Worm (Caenorhabditis elegans) whole organism, L2 larva: ENCODE data around the gene C31B8.16.

Source experiments
- C34F6.9 ChIP-seq: fragments of 150-350 bp; optimal IDR thresholded peaks from 2 replicates; lab custom pipeline; 2014; ENCODE audit warnings: missing biosample characterization, missing genetic modification characterization
- R02D3.7 ChIP-seq: fragments of 150-350 bp; optimal IDR thresholded peaks from 2 replicates; lab custom pipeline; 2014; ENCODE audit warnings: missing biosample characterization, missing genetic modification characterization
- alr-1 ChIP-seq: fragments of 150-350 bp; optimal IDR thresholded peaks from 2 replicates; lab custom pipeline; 2014; ENCODE audit warnings: missing biosample characterization, missing genetic modification characterization
- aly-2 ChIP-seq: fragments of 150-350 bp; optimal IDR thresholded peaks from 2 replicates; lab custom pipeline; 2014; ENCODE audit warnings: missing biosample characterization, missing genetic modification characterization
- ama-1 ChIP-seq: fragments of 150-350 bp; optimal IDR thresholded peaks from 2 replicates; lab custom pipeline; 2018; ENCODE audit warnings: inconsistent platforms
- blmp-1 ChIP-seq: sonication (generic microtip); optimal IDR thresholded peaks from 2 replicates; lab custom pipeline; 2017; ENCODE audit warnings: missing genetic modification characterization, mild to moderate bottlenecking, missing compliant biosample characterization, antibody characterized with exemption, moderate library complexity; ENCODE audit not compliant: insufficient read depth
- ceh-16 ChIP-seq: fragments of 150-350 bp; optimal IDR thresholded peaks from 2 replicates; lab custom pipeline; 2014; ENCODE audit warnings: missing biosample characterization, missing genetic modification characterization
- ceh-82 ChIP-seq: fragments of 150-350 bp; optimal IDR thresholded peaks from 2 replicates; lab custom pipeline; 2014; ENCODE audit warnings: missing biosample characterization, missing genetic modification characterization
- elt-3 ChIP-seq: sonication (generic microtip); optimal IDR thresholded peaks from 2 replicates; lab custom pipeline; 2017; ENCODE audit warnings: missing biosample characterization, missing genetic modification characterization
- fos-1 ChIP-seq: fragments of 150-350 bp; optimal IDR thresholded peaks from 2 replicates; lab custom pipeline; 2014; ENCODE audit warnings: missing biosample characterization, missing genetic modification characterization
- gmeb-1 ChIP-seq: fragments of 150-350 bp; optimal IDR thresholded peaks from 2 replicates; lab custom pipeline; 2014; ENCODE audit warnings: missing biosample characterization, missing genetic modification characterization
- lin-11 ChIP-seq: fragments of 150-350 bp; sonication (generic microtip); optimal IDR thresholded peaks from 2 replicates; lab custom pipeline; 2014; ENCODE audit warnings: missing biosample characterization, missing genetic modification characterization, inconsistent platforms, mixed read lengths
- lin-39 ChIP-seq: fragments of 150-350 bp; optimal IDR thresholded peaks from 2 replicates; lab custom pipeline; 2014; ENCODE audit warnings: missing biosample characterization, missing genetic modification reagents, missing genetic modification characterization
- mbf-1 ChIP-seq: sonication (generic microtip); optimal IDR thresholded peaks from 2 replicates; lab custom pipeline; 2017; ENCODE audit warnings: missing biosample characterization, missing genetic modification characterization
- mdl-1 ChIP-seq, 2 experiments: fragments of 150-350 bp in 1 of 2; sonication (generic microtip) in 1 of 2; optimal IDR thresholded peaks; 2 replicates each; lab custom pipeline; 2017; ENCODE audit warnings: missing biosample characterization in 2 of 2, missing genetic modification characterization in 2 of 2
- nhr-10 ChIP-seq: sonication (generic microtip); optimal IDR thresholded peaks from 2 replicates; lab custom pipeline; 2017; ENCODE audit warnings: missing biosample characterization, missing genetic modification characterization
- nhr-11 ChIP-seq: fragments of 150-350 bp; optimal IDR thresholded peaks from 2 replicates; lab custom pipeline; 2014; ENCODE audit warnings: missing biosample characterization, missing genetic modification characterization
- nhr-12 ChIP-seq: fragments of 150-350 bp; optimal IDR thresholded peaks from 2 replicates; lab custom pipeline; 2014; ENCODE audit warnings: missing biosample characterization, missing genetic modification characterization
- nhr-129 ChIP-seq: fragments of 150-350 bp; optimal IDR thresholded peaks from 2 replicates; lab custom pipeline; 2014; ENCODE audit warnings: missing biosample characterization, missing genetic modification characterization
- nhr-21 ChIP-seq: fragments of 150-350 bp; optimal IDR thresholded peaks from 2 replicates; lab custom pipeline; 2014; ENCODE audit warnings: missing biosample characterization, missing genetic modification characterization
- nhr-23 ChIP-seq: fragments of 150-350 bp; optimal IDR thresholded peaks from 2 replicates; lab custom pipeline; 2014; ENCODE audit warnings: missing biosample characterization, missing genetic modification reagents, missing genetic modification characterization
- nhr-237 ChIP-seq: fragments of 150-350 bp; optimal IDR thresholded peaks from 2 replicates; lab custom pipeline; 2014; ENCODE audit warnings: missing biosample characterization, missing genetic modification characterization
- nhr-25 ChIP-seq: fragments of 150-350 bp; sonication (generic microtip); optimal IDR thresholded peaks from 3 replicates; lab custom pipeline; 2014; ENCODE audit warnings: missing biosample characterization, missing genetic modification characterization
- nhr-6 ChIP-seq: fragments of 150-350 bp; optimal IDR thresholded peaks from 2 replicates; lab custom pipeline; 2014; ENCODE audit warnings: missing biosample characterization, missing genetic modification characterization
- sem-4 ChIP-seq: fragments of 150-350 bp; optimal IDR thresholded peaks from 2 replicates; lab custom pipeline; 2014; ENCODE audit warnings: missing biosample characterization, missing genetic modification reagents, missing genetic modification characterization
- skn-1 ChIP-seq: sonication (generic microtip); optimal IDR thresholded peaks from 2 replicates; lab custom pipeline; 2017; ENCODE audit warnings: missing biosample characterization, missing genetic modification characterization
- sma-9 ChIP-seq, 2 experiments: fragments of 150-350 bp in 1 of 2; sonication (generic microtip) in 1 of 2; optimal IDR thresholded peaks; 2 replicates each; lab custom pipeline; 2014 to 2016; ENCODE audit warnings: missing genetic modification characterization in 2 of 2, mild to moderate bottlenecking in 1 of 2, missing biosample characterization in 1 of 2, missing compliant biosample characterization in 1 of 2, missing genetic modification reagents in 1 of 2, moderate library complexity in 1 of 2
- snpc-4 ChIP-seq: fragments of 150-350 bp; optimal IDR thresholded peaks from 2 replicates; lab custom pipeline; 2014; ENCODE audit warnings: missing biosample characterization, missing genetic modification characterization
- unc-55 ChIP-seq: fragments of 150-350 bp; sonication (generic microtip); optimal IDR thresholded peaks from 3 replicates; lab custom pipeline; 2014; ENCODE audit warnings: missing biosample characterization, missing genetic modification reagents, missing genetic modification characterization
- unc-62 ChIP-seq: fragments of 150-350 bp; optimal IDR thresholded peaks from 2 replicates; lab custom pipeline; 2014; ENCODE audit warnings: missing biosample characterization, missing genetic modification reagents, missing genetic modification characterization
- zag-1 ChIP-seq: fragments of 150-350 bp; optimal IDR thresholded peaks from 2 replicates; lab custom pipeline; 2014; ENCODE audit warnings: missing biosample characterization, missing genetic modification characterization
- ztf-1 ChIP-seq: fragments of 200-800 bp; sonication (Bioruptor generic); conservative IDR thresholded peaks from 2 replicates; pipeline ENCODE4 v1.3.6; 2022; ENCODE audit warnings: missing genetic modification characterization, missing compliant biosample characterization
- ztf-11 ChIP-seq: sonication (generic microtip); optimal IDR thresholded peaks from 2 replicates; lab custom pipeline; 2017; ENCODE audit warnings: missing biosample characterization, missing genetic modification characterization
- ztf-4 ChIP-seq: fragments of 150-350 bp; optimal IDR thresholded peaks from 2 replicates; lab custom pipeline; 2014; ENCODE audit warnings: missing biosample characterization, missing genetic modification characterization

C31B8.16 gene

ce11 chrV:2929753-2930152, at the start of gene C31B8.16:
C31B8.16 (plus strand) TSS chrV:2930053.
- TF ChIP-seq nhr-10 (tag; lab: Kevin White, UChicago) (no peak), lin-11 (tag; lab: Kevin White, UChicago) (no peak), nhr-25 (no peak), alr-1 (tag; lab: Kevin White, UChicago) (no peak), unc-62 (no peak), blmp-1 (no peak), nhr-237 (tag; lab: Kevin White, UChicago) (no peak), nhr-6 (tag; lab: Kevin White, UChicago) (no peak), mdl-1 (tag; optimal IDR thresholded peaks at IDR 0.05; lab: Kevin White, UChicago) (no peak), mbf-1 (tag; lab: Kevin White, UChicago) (no peak), nhr-21 (tag; lab: Kevin White, UChicago) (no peak)

- peak; percentile 31 for TF ChIP-seq gmeb-1
- no peak for TF ChIP-seq sma-9 (GFP tag; optimal IDR thresholded peaks at IDR 0.05; lab: Kevin White, UChicago)
- TF ChIP-seq sma-9 (tag; optimal IDR thresholded peaks at IDR 0.05; lab: Kevin White, UChicago) = no peak
- no peak for TF ChIP-seq zag-1 (tag; lab: Kevin White, UChicago)
- TF ChIP-seq mbf-1 (tag; lab: Kevin White, UChicago) = no peak
- peak; percentile 82 for TF ChIP-seq fos-1 (tag; lab: Kevin White, UChicago)
These were observed 49.5 kb upstream of the C31B8.16 start for ce11 chrV:2880356-2880755.

DNA sequence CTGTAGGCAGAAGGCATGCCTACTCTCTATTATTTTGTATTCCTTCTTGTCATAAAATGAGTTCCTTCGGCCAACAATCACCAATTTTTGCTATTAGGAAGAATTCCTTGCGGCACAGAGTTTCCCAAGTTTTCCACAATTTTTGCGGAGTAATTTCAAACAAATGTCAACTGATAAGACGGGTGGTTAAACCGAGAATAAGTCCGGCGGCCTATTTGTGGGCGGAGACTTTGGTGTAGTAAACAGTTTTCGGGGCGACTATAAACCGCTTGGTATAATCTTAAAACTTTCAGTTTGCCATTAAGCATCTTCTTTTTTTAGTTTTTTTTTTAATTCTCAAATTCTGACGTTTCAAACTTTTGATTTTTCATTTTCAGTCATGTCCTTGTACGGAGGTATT, 48.8 kb upstream of the C31B8.16 start, which contains the start of gene ifc-1:
Gene ifc-1, plus strand, starts transcription at position 378 of the 400 bp plus-strand sequence.
- TF ChIP-seq ztf-1 (no peak), fos-1 (tag; lab: Kevin White, UChicago) (peak; percentile 34)

DNA sequence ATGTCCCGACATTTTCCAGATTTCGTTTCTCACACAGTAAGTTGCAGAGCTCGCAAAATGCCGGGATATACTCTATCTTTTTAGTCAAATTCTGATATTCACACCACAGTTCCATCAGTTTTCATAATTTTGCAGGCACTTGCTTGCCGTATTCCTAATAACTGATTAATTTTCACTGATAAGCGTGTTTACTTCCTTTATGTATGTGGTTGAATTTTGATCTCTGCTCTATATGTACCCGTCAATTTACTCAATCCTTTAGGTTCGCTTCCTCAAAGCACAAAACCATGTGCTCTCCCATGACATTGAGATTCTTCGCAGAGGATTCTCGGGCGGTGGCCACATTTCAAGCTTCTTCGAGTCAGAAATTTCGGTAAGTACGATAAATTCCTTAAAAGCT, 48.3 kb upstream of the C31B8.16 start:
- TF ChIP-seq nhr-11 (tag; lab: Kevin White, UChicago) (no peak), snpc-4 (no peak), C34F6.9 (tag; lab: Kevin White, UChicago) (no peak), ama-1 (lab: Kevin White, UChicago) (no peak), lin-39 (tag; lab: Kevin White, UChicago) (no peak), unc-55 (GFP tag; lab: Kevin White, UChicago) (no peak), sem-4 (tag; lab: Kevin White, UChicago) (no peak)

DNA sequence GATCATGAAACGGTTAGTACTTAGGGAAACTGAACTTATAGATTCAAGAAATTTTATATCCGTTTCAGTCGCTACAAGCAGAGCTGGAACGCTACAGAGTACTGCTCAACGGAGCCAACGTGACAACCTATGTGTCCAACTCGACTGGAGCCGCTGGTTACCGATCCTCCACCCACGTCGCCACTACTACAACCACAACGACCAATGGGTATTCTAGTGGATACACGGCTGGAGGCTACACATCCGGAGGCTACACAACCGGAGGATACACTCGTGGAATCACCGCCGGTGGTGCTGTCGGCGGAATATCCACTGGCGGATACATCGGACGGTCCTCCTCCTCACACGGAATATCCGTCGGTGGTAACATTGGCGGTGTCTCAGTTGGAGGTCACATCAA, 46.8 kb upstream of the C31B8.16 start:
- TF ChIP-seq sma-9 (GFP tag; optimal IDR thresholded peaks at IDR 0.05; lab: Kevin White, UChicago) (no peak), sma-9 (tag; optimal IDR thresholded peaks at IDR 0.05; lab: Kevin White, UChicago) (no peak), ama-1 (lab: Kevin White, UChicago) (no peak), ztf-11 (tag; lab: Kevin White, UChicago) (no peak), ztf-4 (no peak), sem-4 (tag; lab: Kevin White, UChicago) (no peak), lin-11 (tag; lab: Kevin White, UChicago) (no peak), aly-2 (tag; lab: Kevin White, UChicago) (no peak), nhr-129 (no peak), ceh-16 (tag; lab: Kevin White, UChicago) (no peak), elt-3 (tag; lab: Kevin White, UChicago) (no peak), nhr-10 (tag; lab: Kevin White, UChicago) (no peak), skn-1 (tag; lab: Kevin White, UChicago) (no peak), fos-1 (tag; lab: Kevin White, UChicago) (no peak), snpc-4 (no peak)

- TF ChIP-seq C34F6.9 (tag; lab: Kevin White, UChicago) (no peak), ama-1 (lab: Kevin White, UChicago) (no peak), gmeb-1 (no peak), ceh-82 (tag; lab: Kevin White, UChicago) (no peak), mdl-1 (tag; optimal IDR thresholded peaks at IDR 0.05; lab: Kevin White, UChicago) (no peak), sem-4 (tag; lab: Kevin White, UChicago) (no peak), nhr-25 (no peak), ztf-11 (tag; lab: Kevin White, UChicago) (no peak), R02D3.7 (tag; lab: Kevin White, UChicago) (no peak), elt-3 (tag; lab: Kevin White, UChicago) (no peak), lin-39 (tag; lab: Kevin White, UChicago) (no peak), nhr-11 (tag; lab: Kevin White, UChicago) (no peak), ztf-4 (no peak), nhr-12 (no peak), nhr-237 (tag; lab: Kevin White, UChicago) (no peak), blmp-1 (no peak), nhr-23 (tag; lab: Kevin White, UChicago) (no peak), alr-1 (tag; lab: Kevin White, UChicago) (no peak), sma-9 (GFP tag; optimal IDR thresholded peaks at IDR 0.05; lab: Kevin White, UChicago) (no peak), sma-9 (tag; optimal IDR thresholded peaks at IDR 0.05; lab: Kevin White, UChicago) (no peak), nhr-6 (tag; lab: Kevin White, UChicago) (no peak)
- TF ChIP-seq, all 48 proteins: peak for 0
These were observed 45.4 kb upstream of the C31B8.16 start, which contains the start of gene sre-24 for ce11 chrV:2884411-2884810. sre-24 (plus strand) TSS chrV:2884711.
